Worm (Caenorhabditis elegans) whole organism, L4/young adult: ENCODE results near the gene uvs-1.

Source experiments
- W03F9.2 ChIP-seq: fragments of 150-350 bp; optimal IDR thresholded peaks from 2 replicates; lab custom pipeline; 2014; ENCODE audit warnings: missing biosample characterization, missing genetic modification characterization
- dao-5 ChIP-seq: sonication (generic microtip); optimal IDR thresholded peaks from 2 replicates; lab custom pipeline; 2016; ENCODE audit warnings: missing genotype, missing genetic modification characterization, moderate library complexity, missing compliant biosample characterization
- him-1 ChIP-seq: sonication (generic microtip); optimal IDR thresholded peaks from 2 replicates; lab custom pipeline; 2016; ENCODE audit warnings: missing genotype, missing genetic modification reagents, missing genetic modification characterization, missing compliant biosample characterization

ce11 chrV:7826362-7826761 is 22.4 kb upstream of the uvs-1 start:
- TF ChIP-seq him-1 (no peak), W03F9.2 (no peak), dao-5 (no peak)
